Worm (Caenorhabditis elegans): ENCODE results near the gene Y102A11A.3.
A peak's percentile ranks its signal among the peaks of the same experiment; 100 is the strongest.

The Y102A11A.3 gene

DNA sequence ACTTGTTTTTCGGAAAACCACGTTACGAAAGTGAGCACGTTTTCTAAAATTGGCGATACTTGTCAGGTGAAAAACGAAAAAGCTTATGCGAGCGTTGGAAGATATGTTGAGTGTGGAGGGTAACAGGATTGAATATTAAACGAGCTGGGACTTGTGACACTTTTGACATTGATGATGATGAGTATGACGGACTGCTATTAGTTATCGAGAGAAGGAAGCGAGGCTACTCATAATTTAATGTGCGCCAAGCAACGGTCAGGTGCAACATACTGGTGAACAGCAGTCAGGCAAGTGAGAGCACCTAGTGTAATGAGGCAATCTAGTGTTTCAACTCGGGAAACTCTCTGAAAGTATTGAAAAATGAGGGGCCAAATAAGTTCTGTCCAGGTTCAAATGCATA, 31.3 kb downstream of the Y102A11A.3 start:
- TF ChIP-seq unc-55 (GFP tag; optimal IDR thresholded peaks at IDR 0.05) (peak; percentile 69), lim-6 (tag; optimal IDR thresholded peaks at IDR 0.05) (no peak)

DNA sequence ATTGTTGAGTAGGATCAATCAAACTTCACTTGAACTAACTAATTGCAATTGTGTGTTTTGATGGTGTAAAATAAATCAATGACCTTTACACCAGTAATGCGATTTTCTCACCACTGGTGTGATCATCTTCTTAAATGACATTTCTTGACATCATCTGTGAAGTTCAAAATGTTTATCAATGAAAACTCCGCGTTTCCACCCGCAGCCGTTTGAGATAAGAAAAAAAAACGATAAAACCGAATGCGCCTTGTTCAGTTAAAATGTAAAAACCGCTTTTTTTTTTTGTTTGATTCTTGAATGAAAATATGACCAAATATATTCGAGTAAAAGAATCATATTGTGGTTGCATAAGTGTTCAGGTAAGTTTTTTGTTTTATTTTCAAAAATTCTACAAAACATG, 32.7 kb downstream of the Y102A11A.3 start, which contains the start of gene Y102A11A.1:
Gene Y102A11A.1 (plus strand): TSS at position 223 of the 400 bp plus-strand sequence.
- TF ChIP-seq zip-5 (tag; optimal IDR thresholded peaks at IDR 0.05) (no peak), elt-2 (tag; optimal IDR thresholded peaks at IDR 0.05) (peak; percentile 14)

DNA sequence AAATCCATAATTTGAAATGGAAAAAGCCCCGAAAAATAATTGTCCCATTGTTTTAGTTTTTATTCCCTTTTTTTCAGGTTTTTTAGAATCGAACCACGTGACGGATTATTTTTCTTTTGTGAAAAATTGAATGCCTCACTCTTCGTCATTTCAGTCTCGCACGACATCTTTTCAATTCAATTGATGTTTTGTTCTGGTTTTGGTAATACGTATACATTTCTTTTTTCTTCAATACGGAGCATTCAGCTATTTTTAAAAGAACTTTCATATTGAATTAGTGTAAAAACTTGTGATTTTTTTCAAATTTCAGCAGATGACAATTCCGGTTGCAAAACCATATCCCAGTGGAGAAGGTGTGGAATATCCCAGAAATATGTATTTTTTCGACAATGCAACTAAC, 45.8 kb downstream of the Y102A11A.3 start, which contains the start of gene F49H12.7:
Gene F49H12.7 (plus strand): TSS at position 301 of the 400 bp plus-strand sequence.
- TF ChIP-seq fax-1 (tag; optimal IDR thresholded peaks at IDR 0.05) (no peak), elt-4 (tag; optimal IDR thresholded peaks at IDR 0.05) (no peak), K09A11.1 (tag; optimal IDR thresholded peaks at IDR 0.05; ENCODE audit: insufficient read depth) (no peak), sox-2 (GFP tag; IDR thresholded peaks at IDR 0.05) (no peak), odd-2 (tag; optimal IDR thresholded peaks at IDR 0.05) (no peak), sox-4 (tag; optimal IDR thresholded peaks at IDR 0.05) (no peak), pax-1 (tag; optimal IDR thresholded peaks at IDR 0.05) (no peak), ama-1 (optimal IDR thresholded peaks at IDR 0.05) (no peak), fkh-10 (GFP tag; optimal IDR thresholded peaks at IDR 0.05) (no peak), ceh-30 (tag; optimal IDR thresholded peaks at IDR 0.05) (no peak), unc-86 (tag; optimal IDR thresholded peaks at IDR 0.05) (no peak), ceh-34 (tag; optimal IDR thresholded peaks at IDR 0.05) (no peak), C08G9.2 (tag; optimal IDR thresholded peaks at IDR 0.05) (no peak), ets-4 (tag; optimal IDR thresholded peaks at IDR 0.05) (no peak)

DNA sequence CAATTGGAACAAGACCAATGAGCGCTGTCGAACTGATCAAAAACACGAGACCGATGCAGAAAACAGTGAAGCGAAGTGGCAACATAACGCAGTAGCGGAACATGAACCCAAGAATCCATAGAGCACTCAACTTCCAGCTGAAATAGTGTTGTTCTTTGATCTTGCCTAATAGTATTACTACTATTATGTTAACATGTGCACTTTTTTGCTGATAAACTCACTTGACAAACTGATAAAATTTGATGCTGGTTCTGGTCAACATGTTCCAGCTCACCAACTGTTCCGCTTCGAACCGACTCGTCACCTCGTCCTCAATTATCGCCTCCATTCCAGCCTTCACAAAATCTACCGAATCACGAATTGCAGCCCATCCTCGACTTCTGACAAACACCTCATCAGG, 49.3 kb downstream of the Y102A11A.3 start:
- TF ChIP-seq syd-9 (tag; optimal IDR thresholded peaks at IDR 0.05) (no peak), hlh-8 (tag; optimal IDR thresholded peaks at IDR 0.05) (no peak), elt-2 (tag; optimal IDR thresholded peaks at IDR 0.05) (peak; percentile 1), ceh-22 (tag; optimal IDR thresholded peaks at IDR 0.05) (no peak)

DNA sequence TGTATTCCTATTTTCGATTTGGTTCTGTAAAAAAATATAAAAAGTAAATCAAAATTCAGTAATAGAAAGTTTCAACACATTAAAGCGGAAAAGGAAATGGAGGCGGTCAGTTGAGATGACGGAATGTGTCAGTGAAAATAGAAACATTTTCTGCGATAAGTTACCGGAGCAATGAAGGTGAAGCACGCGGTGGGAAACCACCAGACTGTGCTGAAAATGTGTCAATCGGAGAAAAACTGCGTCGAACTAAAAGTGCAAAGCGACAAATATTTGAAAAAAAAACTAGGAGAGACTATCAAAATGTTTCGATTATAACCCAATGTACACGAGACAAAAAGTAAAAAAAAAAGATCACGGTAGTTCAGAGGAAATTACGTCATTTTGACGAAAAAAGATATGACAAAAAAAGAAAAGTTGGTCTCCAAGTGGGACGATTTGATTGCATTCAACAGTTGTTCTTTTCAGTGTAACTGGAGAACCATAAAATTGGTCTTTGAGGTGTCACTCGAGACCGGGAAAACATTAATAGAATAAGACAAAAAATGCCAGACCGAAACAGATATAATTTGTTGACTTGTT, 51.6 kb downstream of the Y102A11A.3 start, which contains the start of gene acl-4:
Gene acl-4 (minus strand): TSS at position 27 of the 579 bp plus-strand sequence.
- no peak for TF ChIP-seq ceh-24 (tag; optimal IDR thresholded peaks at IDR 0.05)
- no peak for TF ChIP-seq lim-6 (tag; optimal IDR thresholded peaks at IDR 0.05)
- TF ChIP-seq sox-2 (GFP tag; IDR thresholded peaks at IDR 0.05), result no peak
- no peak for TF ChIP-seq ztf-16 (tag; optimal IDR thresholded peaks at IDR 0.05)
- no peak for TF ChIP-seq ceh-6 (GFP tag; optimal IDR thresholded peaks at IDR 0.05)
- no peak for TF ChIP-seq ceh-14 (tag; optimal IDR thresholded peaks at IDR 0.05)
- TF ChIP-seq fax-1 (tag; optimal IDR thresholded peaks at IDR 0.05), result no peak
- TF ChIP-seq syd-9 (tag; optimal IDR thresholded peaks at IDR 0.05), result no peak
- TF ChIP-seq ref-2 (tag; optimal IDR thresholded peaks at IDR 0.05), result no peak

DNA sequence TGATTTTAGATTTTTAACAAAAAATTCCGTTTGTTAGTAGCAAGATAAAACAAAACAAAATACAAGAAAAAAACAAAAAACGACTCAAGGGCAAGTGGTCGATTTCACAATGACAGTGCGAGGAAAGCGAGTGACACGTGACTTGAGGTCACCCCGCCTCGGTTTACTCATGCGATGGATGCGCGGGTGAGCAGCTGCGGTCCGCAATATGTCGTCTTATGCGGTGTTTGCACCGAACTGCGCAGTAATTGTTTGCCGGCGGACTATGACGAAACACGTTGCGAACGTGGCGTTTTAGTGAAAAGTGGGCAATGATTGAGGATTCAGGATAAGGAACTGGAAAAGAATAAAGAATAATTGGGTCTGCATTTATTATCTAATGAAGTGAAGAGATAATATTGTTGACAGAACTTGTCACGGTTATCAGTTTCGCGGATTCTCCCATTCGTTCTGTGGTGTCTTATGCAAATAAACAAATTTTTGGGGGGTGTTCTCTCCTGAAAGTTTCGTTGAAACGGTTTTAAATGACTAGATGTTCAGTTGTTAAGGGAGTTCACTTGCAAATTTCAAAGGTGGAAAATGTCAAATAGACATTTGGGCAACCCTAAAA, 52.5 kb downstream of the Y102A11A.3 start:
- TF ChIP-seq unc-55 (GFP tag; optimal IDR thresholded peaks at IDR 0.05), result peak; percentile 23
- TF ChIP-seq ceh-24 (tag; optimal IDR thresholded peaks at IDR 0.05), result no peak
- TF ChIP-seq npax-4 (tag; optimal IDR thresholded peaks at IDR 0.05), result no peak
- TF ChIP-seq ceh-34 (tag; optimal IDR thresholded peaks at IDR 0.05), result peak; percentile 31
- TF ChIP-seq pha-4 (tag; optimal IDR thresholded peaks at IDR 0.05), result no peak
- no peak for TF ChIP-seq ceh-6 (GFP tag; optimal IDR thresholded peaks at IDR 0.05)
- no peak for TF ChIP-seq fkh-10 (GFP tag; optimal IDR thresholded peaks at IDR 0.05)
- no peak for TF ChIP-seq ceh-2 (tag; optimal IDR thresholded peaks at IDR 0.05)
- no peak for TF ChIP-seq tbx-7 (tag; optimal IDR thresholded peaks at IDR 0.05)
- no peak for TF ChIP-seq elt-4 (tag; optimal IDR thresholded peaks at IDR 0.05)
- no peak for TF ChIP-seq gmeb-2 (tag; optimal IDR thresholded peaks at IDR 0.05)
- no peak for TF ChIP-seq zip-5 (tag; optimal IDR thresholded peaks at IDR 0.05)
- TF ChIP-seq tbx-2 (tag; optimal IDR thresholded peaks at IDR 0.05), result peak; percentile 56
- TF ChIP-seq ama-1 (optimal IDR thresholded peaks at IDR 0.05), result no peak
- TF ChIP-seq ets-4 (tag; optimal IDR thresholded peaks at IDR 0.05), result no peak
- TF ChIP-seq pax-1 (tag; optimal IDR thresholded peaks at IDR 0.05), result no peak
- peak; percentile 6 for TF ChIP-seq hlh-8 (tag; optimal IDR thresholded peaks at IDR 0.05)
- no peak for TF ChIP-seq ref-2 (tag; optimal IDR thresholded peaks at IDR 0.05)
- TF ChIP-seq nhr-11 (tag; optimal IDR thresholded peaks at IDR 0.05), result no peak
- peak; percentile 42 for TF ChIP-seq unc-42 (tag; optimal IDR thresholded peaks at IDR 0.05)
- no peak for TF ChIP-seq C08G9.2 (tag; optimal IDR thresholded peaks at IDR 0.05)
- no peak for TF ChIP-seq fkh-6 (tag; optimal IDR thresholded peaks at IDR 0.05)
- TF ChIP-seq lin-11 (tag; optimal IDR thresholded peaks at IDR 0.05), result no peak
- TF ChIP-seq ceh-18 (tag; optimal IDR thresholded peaks at IDR 0.05), result peak; percentile 43
- TF ChIP-seq sdc-2 (tag; optimal IDR thresholded peaks at IDR 0.05), result peak; percentile 71
- no peak for TF ChIP-seq mec-3 (tag; optimal IDR thresholded peaks at IDR 0.05; ENCODE audit: borderline replicate concordance)
- peak; percentile 26 for TF ChIP-seq nfya-1 (tag; optimal IDR thresholded peaks at IDR 0.05)

Data from whole organism, late embryonic.